Worm (Caenorhabditis elegans): ENCODE measurements around the gene sre-12.

Gene sre-12

DNA sequence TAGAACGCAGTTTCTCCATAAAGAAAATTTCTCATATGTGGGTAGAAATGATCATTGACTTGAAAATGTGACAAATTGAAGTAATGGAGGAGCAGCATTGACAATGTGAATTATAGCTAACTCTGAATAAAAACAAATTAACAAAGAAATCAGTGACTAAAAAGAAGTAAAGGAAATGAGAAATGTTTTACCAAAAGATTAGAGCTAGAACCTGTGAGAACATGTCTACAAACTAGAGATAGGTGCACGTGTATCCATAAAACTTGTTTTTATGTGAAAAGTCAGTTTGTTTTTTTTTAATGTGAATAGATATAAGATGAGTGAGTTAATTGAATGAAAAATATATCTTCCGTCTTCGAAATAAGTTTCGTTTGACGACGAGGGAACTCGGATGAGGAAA is at the start of gene sre-12:
Gene sre-12 (minus strand): TSS at position 101 of the 400 bp plus-strand sequence.
- TF ChIP-seq tab-1 (GFP tag; IDR thresholded peaks at IDR 0.05) (no peak), ref-1 (GFP tag; conservative IDR thresholded peaks at IDR 0.05) (no peak), T22C8.4 (GFP tag; IDR thresholded peaks at IDR 0.05) (no peak), klf-2 (GFP tag; conservative IDR thresholded peaks at IDR 0.05) (no peak), ztf-23 (GFP tag; IDR thresholded peaks at IDR 0.05) (no peak), med-1 (GFP tag; optimal IDR thresholded peaks at IDR 0.05; ENCODE audit: insufficient read depth) (no peak), ztf-29 (GFP tag; IDR thresholded peaks at IDR 0.05) (no peak), cog-1 (tag; optimal IDR thresholded peaks at IDR 0.05) (no peak), flt-1 (GFP tag; IDR thresholded peaks at IDR 0.05) (no peak)

DNA sequence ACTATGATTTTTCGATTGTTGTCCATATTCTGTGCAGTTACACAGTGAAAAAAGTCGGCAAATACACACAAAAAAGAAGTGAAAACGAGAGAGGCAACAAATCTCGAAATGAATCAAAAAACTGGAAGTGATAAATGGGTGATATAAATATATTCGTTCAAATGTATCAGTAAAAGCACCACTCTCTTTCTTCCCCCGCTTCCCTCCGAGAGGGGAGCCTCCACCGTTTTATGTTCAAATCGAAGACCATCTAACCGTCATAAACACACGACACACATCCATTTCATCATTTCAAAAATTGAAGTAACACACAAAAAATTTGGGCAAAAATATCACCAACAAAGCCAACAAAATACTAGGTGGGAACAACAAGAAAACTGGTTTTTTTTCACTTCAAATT is 48.1 kb upstream of the sre-12 start, which contains the start of gene F20A1.6:
Gene F20A1.6 (minus strand): TSS at position 101 of the 400 bp plus-strand sequence.
- no peak for TF ChIP-seq flt-1 (GFP tag; IDR thresholded peaks at IDR 0.05)
- TF ChIP-seq med-1 (GFP tag; optimal IDR thresholded peaks at IDR 0.05; ENCODE audit: insufficient read depth), result no peak
- no peak for TF ChIP-seq klf-2 (GFP tag; conservative IDR thresholded peaks at IDR 0.05)

DNA sequence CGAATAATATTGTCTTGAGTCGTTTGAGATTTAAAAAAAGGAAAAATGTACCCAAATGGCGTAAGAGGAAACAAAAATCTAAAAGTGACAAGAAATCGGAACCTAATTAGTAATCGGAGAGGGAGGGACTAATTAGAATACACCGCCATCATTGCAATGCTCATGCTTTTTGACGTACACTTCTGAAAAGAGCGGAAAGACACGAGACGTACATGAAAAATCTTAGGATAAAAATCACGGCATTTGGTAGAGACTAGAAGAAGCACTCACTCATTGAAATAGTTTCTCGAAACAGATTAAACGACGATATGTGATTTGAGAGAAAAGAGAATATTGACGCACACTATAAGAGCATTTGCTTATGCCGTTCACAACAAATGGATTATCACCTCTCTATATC is 44.1 kb upstream of the sre-12 start:
- TF ChIP-seq med-1 (GFP tag; optimal IDR thresholded peaks at IDR 0.05; ENCODE audit: insufficient read depth) (no peak), flt-1 (GFP tag; IDR thresholded peaks at IDR 0.05) (no peak), T22C8.4 (GFP tag; IDR thresholded peaks at IDR 0.05) (no peak), klf-2 (GFP tag; conservative IDR thresholded peaks at IDR 0.05) (no peak), ztf-29 (GFP tag; IDR thresholded peaks at IDR 0.05) (no peak), tab-1 (GFP tag; IDR thresholded peaks at IDR 0.05) (no peak), cog-1 (tag; optimal IDR thresholded peaks at IDR 0.05) (no peak), ztf-23 (GFP tag; IDR thresholded peaks at IDR 0.05) (no peak), ref-1 (GFP tag; conservative IDR thresholded peaks at IDR 0.05) (no peak)

DNA sequence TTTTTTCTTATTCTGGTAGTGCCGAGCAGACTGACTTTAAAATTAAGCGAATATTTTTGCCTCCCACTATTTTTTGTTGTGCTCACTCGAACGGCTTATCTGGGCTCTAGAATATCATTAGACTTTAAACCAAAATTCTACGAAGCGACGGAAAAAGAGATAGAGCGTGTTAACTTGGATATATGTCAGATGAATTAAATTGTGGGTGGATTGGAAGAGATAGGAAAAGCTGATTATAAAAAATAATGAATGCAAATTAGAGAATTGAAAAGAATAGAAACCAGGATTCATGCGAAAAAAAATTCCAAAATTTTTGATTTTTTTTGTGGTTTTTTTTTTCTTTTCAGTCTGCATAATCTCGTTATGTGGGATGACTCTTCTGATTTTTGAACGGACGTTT is 42.9 kb upstream of the sre-12 start, which contains the start of gene F20A1.4:
Gene F20A1.4 (minus strand): TSS at position 101 of the 400 bp plus-strand sequence.
- TF ChIP-seq ztf-29 (GFP tag; IDR thresholded peaks at IDR 0.05) (no peak), med-1 (GFP tag; optimal IDR thresholded peaks at IDR 0.05; ENCODE audit: insufficient read depth) (no peak)

DNA sequence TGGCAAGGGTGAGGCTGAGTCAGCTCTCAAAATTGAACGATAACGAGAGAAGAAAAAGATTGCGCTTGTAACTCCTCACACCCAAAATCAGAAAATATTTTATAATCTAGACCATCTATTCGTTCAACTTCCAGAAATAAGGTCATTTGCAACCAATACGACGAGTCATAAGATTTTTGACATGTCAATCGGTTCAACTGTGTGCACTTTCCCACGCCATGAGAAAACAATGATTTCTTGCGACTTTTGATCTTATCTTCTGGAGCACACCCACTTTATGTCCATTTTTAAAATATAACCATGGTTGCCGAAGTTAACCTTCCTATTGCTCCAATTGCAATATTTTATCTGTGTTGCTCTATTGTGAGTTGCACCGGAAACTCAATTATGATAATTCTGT is 38.1 kb upstream of the sre-12 start, which contains the start of gene srsx-32:
Gene srsx-32 (plus strand): TSS at position 301 of the 400 bp plus-strand sequence.
- no peak for TF ChIP-seq flt-1 (GFP tag; IDR thresholded peaks at IDR 0.05)
- no peak for TF ChIP-seq ref-1 (GFP tag; conservative IDR thresholded peaks at IDR 0.05)
- no peak for TF ChIP-seq T22C8.4 (GFP tag; IDR thresholded peaks at IDR 0.05)
- no peak for TF ChIP-seq tab-1 (GFP tag; IDR thresholded peaks at IDR 0.05)
- no peak for TF ChIP-seq med-1 (GFP tag; optimal IDR thresholded peaks at IDR 0.05; ENCODE audit: insufficient read depth)
- TF ChIP-seq cog-1 (tag; optimal IDR thresholded peaks at IDR 0.05), result no peak
- no peak for TF ChIP-seq klf-2 (GFP tag; conservative IDR thresholded peaks at IDR 0.05)
- no peak for TF ChIP-seq ztf-29 (GFP tag; IDR thresholded peaks at IDR 0.05)
- TF ChIP-seq ztf-23 (GFP tag; IDR thresholded peaks at IDR 0.05), result no peak

DNA sequence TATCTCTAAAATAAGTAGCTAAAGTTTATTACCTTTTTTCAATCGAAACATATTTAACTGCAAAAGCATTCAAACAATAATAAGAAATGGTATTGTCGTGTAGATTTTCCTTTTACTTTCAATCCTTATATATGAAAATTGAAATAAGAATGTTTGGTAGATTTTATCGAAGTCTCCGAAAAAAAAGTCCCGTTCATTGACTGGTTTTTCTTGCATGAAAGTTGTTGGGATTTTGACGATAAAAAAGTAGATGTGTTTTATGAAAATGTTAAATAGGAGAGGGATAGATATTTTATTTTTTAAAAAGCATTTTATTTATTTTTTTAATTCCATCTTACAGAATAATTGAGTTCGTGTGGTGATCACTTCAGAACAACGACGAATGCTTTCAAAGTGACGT is 37.0 kb upstream of the sre-12 start, which contains the start of gene C33G8.13:
Gene C33G8.13 (minus strand): TSS at position 101 of the 400 bp plus-strand sequence.
- TF ChIP-seq med-1 (GFP tag; optimal IDR thresholded peaks at IDR 0.05; ENCODE audit: insufficient read depth), result no peak
- TF ChIP-seq ztf-23 (GFP tag; IDR thresholded peaks at IDR 0.05), result no peak
- TF ChIP-seq T22C8.4 (GFP tag; IDR thresholded peaks at IDR 0.05), result no peak
- TF ChIP-seq tab-1 (GFP tag; IDR thresholded peaks at IDR 0.05), result no peak
- no peak for TF ChIP-seq flt-1 (GFP tag; IDR thresholded peaks at IDR 0.05)
- TF ChIP-seq ref-1 (GFP tag; conservative IDR thresholded peaks at IDR 0.05), result no peak
- no peak for TF ChIP-seq cog-1 (tag; optimal IDR thresholded peaks at IDR 0.05)
- TF ChIP-seq klf-2 (GFP tag; conservative IDR thresholded peaks at IDR 0.05), result no peak
- TF ChIP-seq ztf-29 (GFP tag; IDR thresholded peaks at IDR 0.05), result no peak

DNA sequence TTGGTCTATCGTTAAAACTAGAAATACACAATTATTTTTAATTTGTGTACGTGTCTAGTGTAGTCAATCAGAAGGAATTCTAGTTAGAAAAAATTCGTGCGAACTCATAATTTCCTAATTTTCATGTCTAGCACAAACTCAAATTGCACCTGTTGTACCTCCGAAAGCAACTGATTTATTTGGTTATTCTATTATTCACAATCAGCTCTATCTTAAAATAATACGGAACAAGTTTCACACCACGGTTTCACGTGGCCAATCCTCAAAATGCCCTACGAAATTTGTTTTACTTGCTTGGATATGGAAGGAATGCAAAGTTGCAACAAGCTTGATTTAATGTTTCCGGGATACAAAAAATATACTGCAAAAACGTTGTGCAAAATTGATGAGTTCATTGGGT is 33.7 kb upstream of the sre-12 start, which contains the start of gene srw-127:
Gene srw-127 (plus strand): TSS at position 301 of the 400 bp plus-strand sequence.
- TF ChIP-seq cog-1 (tag; optimal IDR thresholded peaks at IDR 0.05) (no peak), ref-1 (GFP tag; conservative IDR thresholded peaks at IDR 0.05) (no peak), ztf-29 (GFP tag; IDR thresholded peaks at IDR 0.05) (no peak), tab-1 (GFP tag; IDR thresholded peaks at IDR 0.05) (no peak), flt-1 (GFP tag; IDR thresholded peaks at IDR 0.05) (no peak), klf-2 (GFP tag; conservative IDR thresholded peaks at IDR 0.05) (no peak), T22C8.4 (GFP tag; IDR thresholded peaks at IDR 0.05) (no peak), ztf-23 (GFP tag; IDR thresholded peaks at IDR 0.05) (no peak), med-1 (GFP tag; optimal IDR thresholded peaks at IDR 0.05; ENCODE audit: insufficient read depth) (no peak)

DNA sequence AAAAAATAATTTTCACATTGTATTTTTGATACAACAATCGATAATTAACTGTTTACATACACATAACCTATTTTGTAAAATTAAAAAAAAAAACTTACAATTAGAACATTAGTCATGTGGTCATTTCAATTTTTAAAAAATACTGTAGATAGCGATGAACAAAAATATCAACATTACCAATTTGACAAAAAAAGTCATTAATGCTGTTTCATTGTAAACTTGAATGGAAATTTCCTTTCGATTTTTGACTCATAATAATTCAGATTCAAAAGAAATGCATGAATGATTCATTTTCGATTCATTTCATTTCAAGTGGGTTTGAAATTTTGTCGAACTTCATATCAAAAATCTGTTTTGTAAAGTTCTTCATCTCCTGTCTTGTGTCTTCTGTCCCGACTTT is 30.5 kb upstream of the sre-12 start, which contains the start of gene C33G8.2:
Gene C33G8.2 (plus strand): TSS at position 301 of the 400 bp plus-strand sequence.
- TF ChIP-seq tab-1 (GFP tag; IDR thresholded peaks at IDR 0.05), result no peak
- TF ChIP-seq med-1 (GFP tag; optimal IDR thresholded peaks at IDR 0.05; ENCODE audit: insufficient read depth), result no peak
- no peak for TF ChIP-seq klf-2 (GFP tag; conservative IDR thresholded peaks at IDR 0.05)
- TF ChIP-seq cog-1 (tag; optimal IDR thresholded peaks at IDR 0.05), result no peak
- TF ChIP-seq ref-1 (GFP tag; conservative IDR thresholded peaks at IDR 0.05), result no peak
- TF ChIP-seq ztf-29 (GFP tag; IDR thresholded peaks at IDR 0.05), result no peak
- TF ChIP-seq ztf-23 (GFP tag; IDR thresholded peaks at IDR 0.05), result no peak
- TF ChIP-seq T22C8.4 (GFP tag; IDR thresholded peaks at IDR 0.05), result no peak
- TF ChIP-seq flt-1 (GFP tag; IDR thresholded peaks at IDR 0.05), result no peak

DNA sequence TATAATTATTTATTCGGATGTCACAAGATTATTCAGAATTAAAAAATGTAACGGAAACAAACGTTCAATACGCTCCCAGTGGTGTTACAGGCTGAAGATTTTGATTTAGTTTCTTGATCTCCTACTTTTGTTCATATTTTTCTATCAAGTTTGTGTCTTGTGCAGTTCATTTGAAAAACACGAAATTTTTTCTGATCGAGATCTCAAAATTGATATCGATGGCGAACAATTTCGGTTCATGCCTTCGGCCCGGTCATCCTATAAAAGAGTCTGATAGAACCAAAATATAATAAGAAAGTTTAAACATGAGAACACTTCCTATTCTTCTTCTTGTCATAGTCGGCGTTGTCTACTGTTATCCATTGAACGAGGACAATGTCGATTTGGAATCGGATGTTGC is 28.4 kb upstream of the sre-12 start, which contains the start of gene drd-10:
Gene drd-10 (plus strand): TSS at position 301 of the 400 bp plus-strand sequence.
- TF ChIP-seq flt-1 (GFP tag; IDR thresholded peaks at IDR 0.05) (no peak), tab-1 (GFP tag; IDR thresholded peaks at IDR 0.05) (no peak), T22C8.4 (GFP tag; IDR thresholded peaks at IDR 0.05) (no peak), cog-1 (tag; optimal IDR thresholded peaks at IDR 0.05) (no peak), klf-2 (GFP tag; conservative IDR thresholded peaks at IDR 0.05) (no peak), ztf-23 (GFP tag; IDR thresholded peaks at IDR 0.05) (no peak), ref-1 (GFP tag; conservative IDR thresholded peaks at IDR 0.05) (no peak), ztf-29 (GFP tag; IDR thresholded peaks at IDR 0.05) (no peak), med-1 (GFP tag; optimal IDR thresholded peaks at IDR 0.05; ENCODE audit: insufficient read depth) (no peak)

DNA sequence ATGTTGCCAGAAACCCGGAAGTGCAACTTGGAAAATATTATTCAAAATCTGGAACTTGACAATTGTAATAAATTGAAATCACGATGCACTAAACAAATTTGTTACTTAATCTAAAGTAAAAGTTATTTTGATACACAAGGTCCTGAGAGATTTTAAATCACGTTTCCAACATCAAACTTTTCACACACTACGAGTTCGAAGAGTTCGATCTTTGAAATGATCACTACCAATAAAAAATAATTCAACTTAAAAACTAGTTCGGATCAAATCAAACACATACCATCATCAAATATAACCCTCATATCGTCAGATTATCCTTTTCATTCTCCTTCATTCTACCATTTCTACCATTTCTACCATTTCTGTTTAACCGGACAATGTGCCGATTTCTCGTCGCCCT is 27.0 kb upstream of the sre-12 start, which contains the start of gene spig-10:
Gene spig-10 (plus strand): TSS at position 301 of the 400 bp plus-strand sequence.
- TF ChIP-seq flt-1 (GFP tag; IDR thresholded peaks at IDR 0.05), result no peak
- TF ChIP-seq med-1 (GFP tag; optimal IDR thresholded peaks at IDR 0.05; ENCODE audit: insufficient read depth), result no peak
- TF ChIP-seq klf-2 (GFP tag; conservative IDR thresholded peaks at IDR 0.05), result no peak
- no peak for TF ChIP-seq ztf-29 (GFP tag; IDR thresholded peaks at IDR 0.05)
